Fruit fly (Drosophila melanogaster) whole organism, embryonic: ENCODE measurements around the gene CG43273.

ENCODE experiments used
- ATbp ChIP-seq: fragments of 200-800 bp; sonication (Bioruptor generic); optimal IDR thresholded peaks from 2 replicates; lab custom pipeline; 2017; ENCODE audit warnings: missing biosample characterization, mild to moderate bottlenecking, missing genetic modification characterization, missing genetic modification reagents
- Adf1 ChIP-seq: fragments of 200-800 bp; sonication (Bioruptor generic); IDR thresholded peaks from 2 replicates; pipeline ENCODE4 v1.3.6; 2022; ENCODE audit warnings: missing biosample characterization, missing genetic modification characterization
- Atf6 ChIP-seq: fragments of 200-800 bp; sonication (Bioruptor generic); IDR thresholded peaks from 2 replicates; pipeline ENCODE4 v1.3.6; 2022; ENCODE audit warnings: missing biosample characterization, missing genetic modification characterization
- Bgb ChIP-seq: fragments of 200-800 bp; sonication (Bioruptor generic); IDR thresholded peaks from 2 replicates; pipeline ENCODE4 v1.3.6; 2022; ENCODE audit warnings: missing biosample characterization, missing genetic modification characterization; ENCODE audit not compliant: partially characterized antibody
- CG10147 ChIP-seq: fragments of 200-800 bp; sonication (Bioruptor generic); optimal IDR thresholded peaks from 2 replicates; lab custom pipeline; 2019; ENCODE audit warnings: missing biosample characterization, mild to moderate bottlenecking, missing genetic modification characterization, moderate library complexity
- CG10267 ChIP-seq: fragments of 200-800 bp; sonication (Bioruptor generic); optimal IDR thresholded peaks from 2 replicates; lab custom pipeline; 2018; ENCODE audit warnings: missing biosample characterization, mild to moderate bottlenecking, missing genetic modification characterization, moderate library complexity
- CG10431 ChIP-seq: fragments of 200-800 bp; sonication (Bioruptor generic); optimal IDR thresholded peaks from 3 replicates; lab custom pipeline; 2018; ENCODE audit warnings: missing biosample characterization, mild to moderate bottlenecking, missing genetic modification characterization
- CG10979 ChIP-seq: fragments of 200-800 bp; sonication (Bioruptor generic); optimal IDR thresholded peaks from 2 replicates; lab custom pipeline; 2018; ENCODE audit warnings: missing biosample characterization, mild to moderate bottlenecking, missing genetic modification characterization, moderate library complexity
- CG11696 ChIP-seq: fragments of 200-800 bp; sonication (Bioruptor generic); IDR thresholded peaks from 2 replicates; pipeline ENCODE4 v1.3.6; 2022; ENCODE audit warnings: missing biosample characterization, missing genetic modification characterization
- CG12659 ChIP-seq: fragments of 200-800 bp; sonication (Bioruptor generic); optimal IDR thresholded peaks from 3 replicates; lab custom pipeline; 2017; ENCODE audit warnings: mild to moderate bottlenecking, missing biosample characterization, missing genetic modification reagents, missing genetic modification characterization
- CG13624 ChIP-seq: fragments of 200-800 bp; sonication (Bioruptor generic); optimal IDR thresholded peaks from 2 replicates; lab custom pipeline; 2016; ENCODE audit warnings: missing biosample characterization, missing genetic modification characterization
- CG1529 ChIP-seq: fragments of 200-800 bp; sonication (Bioruptor generic); optimal IDR thresholded peaks from 3 replicates; lab custom pipeline; 2018; ENCODE audit warnings: missing biosample characterization, missing genetic modification characterization
- CG15514 ChIP-seq: fragments of 200-800 bp; sonication (Bioruptor generic); optimal IDR thresholded peaks from 3 replicates; lab custom pipeline; 2017; ENCODE audit warnings: missing biosample characterization, missing genetic modification characterization, mild to moderate bottlenecking, moderate library complexity, missing genetic modification reagents
- CG2889 ChIP-seq: fragments of 200-800 bp; sonication (Bioruptor generic); IDR thresholded peaks from 3 replicates; pipeline ENCODE4 v1.3.6; 2022; ENCODE audit warnings: missing biosample characterization, missing genetic modification characterization
- CG31224 ChIP-seq: fragments of 200-800 bp; sonication (Bioruptor generic); IDR thresholded peaks from 2 replicates; pipeline ENCODE4 v1.3.6; 2022; ENCODE audit warnings: missing biosample characterization, missing genetic modification characterization
- CG31365 ChIP-seq: fragments of 200-800 bp; sonication (Bioruptor generic); optimal IDR thresholded peaks from 2 replicates; lab custom pipeline; 2018; ENCODE audit warnings: missing biosample characterization, mild to moderate bottlenecking, missing genetic modification characterization
- CG32532 ChIP-seq: fragments of 200-800 bp; sonication (Bioruptor generic); IDR thresholded peaks from 2 replicates; pipeline ENCODE4 v1.3.6; 2022; ENCODE audit warnings: missing biosample characterization, missing genetic modification characterization
- CG6689 ChIP-seq: fragments of 200-800 bp; sonication (Bioruptor generic); IDR thresholded peaks from 2 replicates; pipeline ENCODE4 v1.3.6; 2022; ENCODE audit warnings: missing biosample characterization, missing genetic modification characterization
- CG7963 ChIP-seq: fragments of 200-800 bp; sonication (Bioruptor generic); IDR thresholded peaks from 3 replicates; pipeline ENCODE4 v1.3.6; 2022; ENCODE audit warnings: missing biosample characterization, missing genetic modification characterization; ENCODE audit not compliant: partially characterized antibody
- CG9797 ChIP-seq: fragments of 200-800 bp; sonication (Bioruptor generic); optimal IDR thresholded peaks from 3 replicates; lab custom pipeline; 2018; ENCODE audit warnings: missing biosample characterization, mild to moderate bottlenecking, missing genetic modification characterization
- CHES-1-like ChIP-seq: fragments of 200-800 bp; sonication (Bioruptor generic); optimal IDR thresholded peaks from 2 replicates; lab custom pipeline; 2016; ENCODE audit warnings: missing biosample characterization, missing genetic modification characterization
- Dad ChIP-seq: fragments of 200-800 bp; sonication (Bioruptor generic); optimal IDR thresholded peaks from 3 replicates; lab custom pipeline; 2016; ENCODE audit warnings: missing biosample characterization, missing genetic modification characterization
- H2.0 ChIP-seq: fragments of 200-800 bp; sonication (Bioruptor generic); IDR thresholded peaks from 2 replicates; pipeline ENCODE4 v1.3.6; 2022; ENCODE audit warnings: missing biosample characterization, missing genetic modification characterization
- HmgZ ChIP-seq: fragments of 200-800 bp; sonication (Bioruptor generic); optimal IDR thresholded peaks from 2 replicates; lab custom pipeline; 2018; ENCODE audit warnings: missing biosample characterization, mild to moderate bottlenecking, missing genetic modification characterization
- Lpt ChIP-seq: fragments of >200 bp; optimal IDR thresholded peaks from 2 replicates; lab custom pipeline; 2018; ENCODE audit warnings: missing biosample characterization, missing genetic modification characterization
- MESR4 ChIP-seq: fragments of 200-800 bp; sonication (Bioruptor generic); optimal IDR thresholded peaks from 2 replicates; lab custom pipeline; 2018; ENCODE audit warnings: missing biosample characterization, mild to moderate bottlenecking, missing genetic modification characterization, moderate library complexity
- Mes4 ChIP-seq: fragments of 200-800 bp; sonication (Bioruptor generic); optimal IDR thresholded peaks from 2 replicates; lab custom pipeline; 2016; ENCODE audit warnings: missing biosample characterization, missing genetic modification characterization
- Opbp ChIP-seq: fragments of 200-800 bp; sonication (Bioruptor generic); IDR thresholded peaks from 3 replicates; pipeline ENCODE4 v1.3.6; 2022; ENCODE audit warnings: missing biosample characterization, missing genetic modification characterization; ENCODE audit not compliant: partially characterized antibody
- TFAM ChIP-seq: fragments of 200-800 bp; sonication (Bioruptor generic); optimal IDR thresholded peaks from 2 replicates; lab custom pipeline; 2017; ENCODE audit warnings: missing biosample characterization, missing genetic modification characterization, inconsistent platforms
- ara ChIP-seq: fragments of 200-800 bp; sonication (Bioruptor generic); IDR thresholded peaks from 2 replicates; pipeline ENCODE4 v1.3.6; 2022; ENCODE audit warnings: missing biosample characterization, missing genetic modification characterization
- bsh ChIP-seq, 2 experiments: fragments of 200-800 bp; sonication (Bioruptor generic); optimal IDR thresholded peaks; 2 replicates each; lab custom pipeline; 2017 to 2018; ENCODE audit warnings: mild to moderate bottlenecking in 2 of 2, missing biosample characterization in 2 of 2, missing genetic modification characterization in 2 of 2, moderate library complexity in 1 of 2
- chn ChIP-seq: fragments of 200-800 bp; sonication (Bioruptor generic); optimal IDR thresholded peaks from 2 replicates; lab custom pipeline; 2016; ENCODE audit warnings: missing biosample characterization, missing genetic modification characterization
- da ChIP-seq: fragments of 200-800 bp; sonication (Bioruptor generic); optimal IDR thresholded peaks from 2 replicates; lab custom pipeline; 2016; ENCODE audit warnings: missing biosample characterization, missing genetic modification characterization
- esg ChIP-seq: fragments of 200-800 bp; sonication (Bioruptor generic); conservative IDR thresholded peaks from 2 replicates; pipeline ENCODE4 v1.3.6; 2022; ENCODE audit warnings: missing biosample characterization, missing genetic modification characterization
- eyg ChIP-seq: fragments of 200-800 bp; sonication (Bioruptor generic); optimal IDR thresholded peaks from 3 replicates; lab custom pipeline; 2016; ENCODE audit warnings: missing biosample characterization, missing genetic modification characterization
- fd102C ChIP-seq: fragments of 200-800 bp; sonication (Bioruptor generic); optimal IDR thresholded peaks from 2 replicates; lab custom pipeline; 2018; ENCODE audit warnings: missing biosample characterization, mild to moderate bottlenecking, missing genetic modification characterization, moderate library complexity
- fu2 ChIP-seq: fragments of 200-800 bp; sonication (Bioruptor generic); optimal IDR thresholded peaks from 2 replicates; lab custom pipeline; 2016; ENCODE audit warnings: missing biosample characterization, missing genetic modification characterization
- hkb ChIP-seq, 2 experiments: fragments of 200-800 bp in 1 of 2; fragments of >200 bp in 1 of 2; sonication (Bioruptor generic) in 1 of 2; IDR thresholded peaks in 1 of 2; optimal IDR thresholded peaks in 1 of 2; 2 replicates each; pipeline versions ENCODE4 v1.3.6 to Lab custom; 2017 to 2022; ENCODE audit warnings: missing biosample characterization in 1 of 2, missing genetic modification characterization in 1 of 2
- jumu ChIP-seq: fragments of 200-800 bp; sonication (Bioruptor generic); optimal IDR thresholded peaks from 3 replicates; lab custom pipeline; 2016; ENCODE audit warnings: missing biosample characterization, missing genetic modification characterization
- ken ChIP-seq: fragments of 200-800 bp; sonication (Bioruptor generic); IDR thresholded peaks from 3 replicates; pipeline ENCODE4 v1.3.6; 2022; ENCODE audit warnings: missing biosample characterization, missing genetic modification characterization
- onecut ChIP-seq: fragments of 200-800 bp; sonication (Bioruptor generic); IDR thresholded peaks from 2 replicates; pipeline ENCODE4 v1.3.6; 2022; ENCODE audit warnings: missing biosample characterization, missing genetic modification characterization
- pzg ChIP-seq: fragments of 200-800 bp; sonication (Bioruptor generic); optimal IDR thresholded peaks from 3 replicates; lab custom pipeline; 2018; ENCODE audit warnings: missing biosample characterization, mild to moderate bottlenecking, missing genetic modification characterization, moderate library complexity
- row ChIP-seq: fragments of 200-800 bp; sonication (Bioruptor generic); IDR thresholded peaks from 3 replicates; pipeline ENCODE4 v1.3.6; 2022; ENCODE audit warnings: missing biosample characterization, missing genetic modification characterization
- schlank ChIP-seq: fragments of 200-800 bp; sonication (Bioruptor generic); optimal IDR thresholded peaks from 2 replicates; lab custom pipeline; 2018; ENCODE audit warnings: missing biosample characterization, mild to moderate bottlenecking, missing genetic modification characterization
- seq ChIP-seq: fragments of 200-800 bp; sonication (Bioruptor generic); IDR thresholded peaks from 2 replicates; pipeline ENCODE4 v1.3.6; 2022; ENCODE audit warnings: missing biosample characterization, missing genetic modification characterization
- slbo ChIP-seq: fragments of 200-800 bp; sonication (Bioruptor generic); IDR thresholded peaks from 2 replicates; pipeline ENCODE4 v1.3.6; 2022; ENCODE audit warnings: missing biosample characterization, missing genetic modification characterization
- twi ChIP-seq: fragments of 200-800 bp; optimal IDR thresholded peaks from 2 replicates; lab custom pipeline; 2019; ENCODE audit warnings: missing biosample characterization, mild to moderate bottlenecking, missing genetic modification characterization, moderate library complexity
- tx ChIP-seq: fragments of 200-800 bp; sonication (Bioruptor generic); optimal IDR thresholded peaks from 2 replicates; lab custom pipeline; 2016; ENCODE audit warnings: missing biosample characterization, missing genetic modification characterization
- wdn ChIP-seq: fragments of 200-800 bp; sonication (Bioruptor generic); IDR thresholded peaks from 2 replicates; pipeline ENCODE4 v1.3.6; 2022; ENCODE audit warnings: missing biosample characterization, missing genetic modification characterization
- yki ChIP-seq: fragments of >200 bp; optimal IDR thresholded peaks from 3 replicates; lab custom pipeline; 2018

CG43273 gene

DNA sequence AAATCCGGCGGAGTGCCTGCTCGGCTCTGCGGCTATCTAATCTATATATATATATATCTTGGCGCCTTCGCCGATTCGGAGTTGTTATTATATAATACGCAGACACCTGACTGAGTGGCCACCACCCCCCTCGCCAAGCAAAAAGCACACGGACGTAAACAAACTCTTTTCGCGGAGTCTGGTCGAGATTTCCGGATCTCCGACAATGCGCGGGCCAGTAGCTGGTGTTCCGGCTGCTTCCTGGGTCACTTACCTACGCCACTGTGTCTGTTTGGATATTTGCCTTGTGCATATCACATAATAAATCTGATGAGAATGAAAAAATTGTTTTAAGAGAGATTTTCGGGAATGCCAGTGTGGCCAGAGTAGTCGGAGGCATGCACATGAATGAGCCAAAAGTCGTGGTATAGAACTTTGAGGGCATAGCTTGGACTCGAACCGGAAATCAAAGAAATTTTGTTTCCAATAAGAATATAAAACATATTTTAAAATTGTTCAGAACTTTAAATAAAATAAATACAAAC, 43.0 kb upstream of the CG43273 start, which contains the start of gene CG5805 (continued):
- TF ChIP-seq CG13624 (GFP tag; lab: Kevin White, UChicago), result peak; percentile 79
- TF ChIP-seq Opbp, result peak; percentile 35; the same call in 1 of the 3 replicates
- no peak for TF ChIP-seq hkb (optimal IDR thresholded peaks at IDR 0.05; lab: Kevin White, UChicago)
- TF ChIP-seq hkb (GFP tag; IDR thresholded peaks at IDR 0.05; lab: Robert Waterston, UW), result peak; percentile 81
- no peak for TF ChIP-seq twi (tag; lab: Kevin White, UChicago)
- no peak for TF ChIP-seq CG7963 (GFP tag; lab: Robert Waterston, UW)
- TF ChIP-seq chn (GFP tag; lab: Kevin White, UChicago), result peak; percentile 64
- TF ChIP-seq fu2, result peak; percentile 66
- TF ChIP-seq CG9797 (GFP tag; lab: Kevin White, UChicago), result peak; percentile 72
- peak; percentile 35 for TF ChIP-seq tx (GFP tag; lab: Kevin White, UChicago)
- peak; percentile 17 for TF ChIP-seq jumu (GFP tag; lab: Kevin White, UChicago)
- peak; percentile 70 for TF ChIP-seq CG1529
- TF ChIP-seq fd102C, result peak; percentile 49
- no peak for TF ChIP-seq esg (GFP tag; lab: Robert Waterston, UW)
- TF ChIP-seq Lpt, result no peak
- peak; percentile 96 for TF ChIP-seq MESR4 (GFP tag; lab: Kevin White, UChicago)
- peak; percentile 92 for TF ChIP-seq CG12659 (GFP tag; lab: Kevin White, UChicago)
- peak; percentile 72 for TF ChIP-seq eyg (GFP tag; lab: Kevin White, UChicago)
- TF ChIP-seq schlank (tag; lab: Kevin White, UChicago), result peak; percentile 62
- TF ChIP-seq seq (GFP tag; lab: Robert Waterston, UW), result peak; percentile 56; the same call in 1 of the 2 replicates
- peak; percentile 70 for TF ChIP-seq ATbp
- peak; percentile 47 for TF ChIP-seq TFAM
- peak; percentile 75 for TF ChIP-seq CHES-1-like (GFP tag; lab: Kevin White, UChicago)
- TF ChIP-seq CG15514 (GFP tag; lab: Kevin White, UChicago), result peak; percentile 92
- TF ChIP-seq Atf6 (GFP tag; lab: Robert Waterston, UW), result peak; percentile 80
- 0 out of 2 replicates have a peak, but pooled peaks have one; percentile 29 for TF ChIP-seq Bgb (GFP tag; lab: Robert Waterston, UW)
- TF ChIP-seq CG6689 (GFP tag; lab: Robert Waterston, UW), result peak; percentile 70
- peak; percentile 75 for TF ChIP-seq Mes4 (GFP tag; lab: Kevin White, UChicago)
- TF ChIP-seq ken (GFP tag; lab: Robert Waterston, UW), result peak; percentile 89
- peak; percentile 60 for TF ChIP-seq Dad (GFP tag; lab: Kevin White, UChicago)
- TF ChIP-seq CG10431 (GFP tag; lab: Kevin White, UChicago), result peak; percentile 56
- TF ChIP-seq onecut (GFP tag; lab: Robert Waterston, UW), result peak; percentile 82
- peak; percentile 81 for TF ChIP-seq wdn (GFP tag; lab: Robert Waterston, UW)
- peak; percentile 28; the same call in 1 of the 2 replicates for TF ChIP-seq CG11696 (GFP tag; lab: Robert Waterston, UW)
- peak; percentile 73 for TF ChIP-seq CG10979 (tag; lab: Kevin White, UChicago)
- peak; percentile 88 for TF ChIP-seq CG32532 (GFP tag; lab: Robert Waterston, UW)
- peak; percentile 88 for TF ChIP-seq HmgZ (tag; lab: Kevin White, UChicago)
- TF ChIP-seq CG10147 (GFP tag; lab: Kevin White, UChicago), result peak; percentile 80
- TF ChIP-seq yki (lab: Kevin White, UChicago), result no peak
- TF ChIP-seq row, result peak; percentile 63
- peak; percentile 82 for TF ChIP-seq H2.0 (GFP tag; lab: Robert Waterston, UW)
- TF ChIP-seq CG31365 (tag; lab: Kevin White, UChicago), result peak; percentile 77
- TF ChIP-seq da (GFP tag; lab: Kevin White, UChicago), result peak; percentile 61
- peak; percentile 56; the same call in 1 of the 2 replicates for TF ChIP-seq Adf1
- TF ChIP-seq pzg, result peak; percentile 76
- TF ChIP-seq CG2889 (GFP tag; lab: Robert Waterston, UW), result peak; percentile 67
- TF ChIP-seq ara (GFP tag; lab: Robert Waterston, UW), result peak; percentile 73
- peak in 1 of 2 experiments; percentile 72 for TF ChIP-seq bsh (GFP tag; optimal IDR thresholded peaks at IDR 0.05; lab: Kevin White, UChicago)
- peak; percentile 84 for TF ChIP-seq slbo (GFP tag; lab: Robert Waterston, UW)
- TF ChIP-seq CG10267 (tag; lab: Kevin White, UChicago), result peak; percentile 67
- TF ChIP-seq CG31224, result peak; percentile 77
